Worm (Caenorhabditis elegans): Measurements from ENCODE around the gene spl-2.

Gene spl-2

ce11 chrV:9097213-9097612, 49.5 kb downstream of the spl-2 start:
- TF ChIP-seq him-1 (tag; optimal IDR thresholded peaks at IDR 0.05): no peak
- TF ChIP-seq W03F9.2 (tag; optimal IDR thresholded peaks at IDR 0.05): no peak
- TF ChIP-seq dao-5 (tag; optimal IDR thresholded peaks at IDR 0.05): no peak

ce11 chrV:9096674-9097073, 50.0 kb downstream of the spl-2 start:
- TF ChIP-seq W03F9.2 (tag; optimal IDR thresholded peaks at IDR 0.05): no peak
- TF ChIP-seq him-1 (tag; optimal IDR thresholded peaks at IDR 0.05): no peak
- no peak for TF ChIP-seq dao-5 (tag; optimal IDR thresholded peaks at IDR 0.05)

- TF ChIP-seq him-1 (tag; optimal IDR thresholded peaks at IDR 0.05) (no peak), W03F9.2 (tag; optimal IDR thresholded peaks at IDR 0.05) (peak; percentile 32), dao-5 (tag; optimal IDR thresholded peaks at IDR 0.05) (no peak)
Measured at ce11 chrV:9095613-9096317, 50.9 kb downstream of the spl-2 start, which contains the start of gene F21C10.10. TSS of gene F21C10.10 (plus strand) at chrV:9096267.

- TF ChIP-seq dao-5 (tag; optimal IDR thresholded peaks at IDR 0.05): no peak
- TF ChIP-seq him-1 (tag; optimal IDR thresholded peaks at IDR 0.05): no peak
- TF ChIP-seq W03F9.2 (tag; optimal IDR thresholded peaks at IDR 0.05): no peak
Measured at ce11 chrV:9094976-9095375, 51.7 kb downstream of the spl-2 start.
